Worm (Caenorhabditis elegans): ENCODE measurements around the gene ZK1307.2.

- TF ChIP-seq hlh-17 (GFP tag; optimal IDR thresholded peaks at IDR 0.05; ENCODE audit: borderline replicate concordance) (no peak), ceh-82 (tag; optimal IDR thresholded peaks at IDR 0.05) (no peak), nhr-28 (tag; optimal IDR thresholded peaks at IDR 0.05) (no peak), isw-1 (GFP tag; IDR thresholded peaks at IDR 0.05) (no peak), fos-1 (tag; optimal IDR thresholded peaks at IDR 0.05) (no peak), ceh-90 (tag; optimal IDR thresholded peaks at IDR 0.05) (no peak), ama-1 (optimal IDR thresholded peaks at IDR 0.05) (no peak), skn-1 (tag; optimal IDR thresholded peaks at IDR 0.05) (no peak), aly-2 (tag; optimal IDR thresholded peaks at IDR 0.05) (no peak), lin-15B (tag; optimal IDR thresholded peaks at IDR 0.05) (no peak), fkh-8 (tag; optimal IDR thresholded peaks at IDR 0.05) (no peak)
These were observed 33.1 kb downstream of the ZK1307.2 start for ce11 chrII:9620616-9621015.

All from whole organism, L1 larva.